Fruit fly (Drosophila melanogaster) whole organism, embryonic: ENCODE results near the gene crq.

Source experiments
- B-H2 ChIP-seq: fragments of 200-800 bp; sonication (Bioruptor generic); optimal IDR thresholded peaks from 2 replicates; lab custom pipeline; 2018; ENCODE audit warnings: missing biosample characterization, mild to moderate bottlenecking, missing genetic modification characterization
- CG11695 ChIP-seq: fragments of 200-800 bp; sonication (Bioruptor generic); IDR thresholded peaks from 3 replicates; pipeline ENCODE4 v1.3.6; 2022; ENCODE audit warnings: missing biosample characterization, missing genetic modification characterization
- CG12236 ChIP-seq: fragments of 200-800 bp; sonication (Bioruptor generic); optimal IDR thresholded peaks from 2 replicates; lab custom pipeline; 2016; ENCODE audit warnings: missing biosample characterization, missing genetic modification characterization
- CG13424 ChIP-seq: fragments of 200-800 bp; sonication (Bioruptor generic); optimal IDR thresholded peaks from 2 replicates; lab custom pipeline; 2019; ENCODE audit warnings: missing biosample characterization, mild to moderate bottlenecking, missing genetic modification characterization, moderate library complexity
- CG15514 ChIP-seq: fragments of 200-800 bp; sonication (Bioruptor generic); optimal IDR thresholded peaks from 3 replicates; lab custom pipeline; 2017; ENCODE audit warnings: missing biosample characterization, missing genetic modification characterization, mild to moderate bottlenecking, moderate library complexity, missing genetic modification reagents
- CG15696 ChIP-seq: fragments of 200-800 bp; sonication (Bioruptor generic); optimal IDR thresholded peaks from 2 replicates; lab custom pipeline; 2019; ENCODE audit warnings: missing biosample characterization, mild to moderate bottlenecking, missing genetic modification characterization, moderate library complexity
- CG16779 ChIP-seq: fragments of 200-800 bp; sonication (Bioruptor generic); IDR thresholded peaks from 2 replicates; pipeline ENCODE4 v1.3.6; 2022; ENCODE audit warnings: missing biosample characterization, missing genetic modification characterization
- CG17612 ChIP-seq: fragments of 200-800 bp; sonication (Bioruptor generic); IDR thresholded peaks from 2 replicates; pipeline ENCODE4 v1.3.6; 2022; ENCODE audit warnings: missing biosample characterization, missing genetic modification characterization
- CG2678 ChIP-seq: fragments of 200-800 bp; sonication (Bioruptor generic); optimal IDR thresholded peaks from 3 replicates; lab custom pipeline; 2019; ENCODE audit warnings: missing biosample characterization, mild to moderate bottlenecking, missing genetic modification characterization, moderate library complexity
- CG31365 ChIP-seq: fragments of 200-800 bp; sonication (Bioruptor generic); optimal IDR thresholded peaks from 2 replicates; lab custom pipeline; 2018; ENCODE audit warnings: missing biosample characterization, mild to moderate bottlenecking, missing genetic modification characterization
- CG3407 ChIP-seq: fragments of 200-800 bp; sonication (Bioruptor generic); optimal IDR thresholded peaks from 2 replicates; lab custom pipeline; 2018; ENCODE audit warnings: missing biosample characterization, mild to moderate bottlenecking, missing genetic modification characterization
- CG34376 ChIP-seq: fragments of 200-800 bp; sonication (Bioruptor generic); optimal IDR thresholded peaks from 2 replicates; lab custom pipeline; 2018; ENCODE audit warnings: missing biosample characterization, mild to moderate bottlenecking, missing genetic modification characterization
- CG3726 ChIP-seq: fragments of 200-800 bp; sonication (Bioruptor generic); IDR thresholded peaks from 3 replicates; pipeline ENCODE4, ENCODE4 v1.3.6; 2022; ENCODE audit warnings: missing biosample characterization, missing genetic modification characterization
- CG3847 ChIP-seq: fragments of 200-800 bp; sonication (Bioruptor generic); IDR thresholded peaks from 2 replicates; pipeline ENCODE4 v1.3.6; 2022; ENCODE audit warnings: missing biosample characterization, missing genetic modification characterization
- CG4820 ChIP-seq: fragments of 200-800 bp; sonication (Bioruptor generic); optimal IDR thresholded peaks from 3 replicates; lab custom pipeline; 2016; ENCODE audit warnings: missing biosample characterization, missing genetic modification characterization
- CG5245 ChIP-seq: fragments of 200-800 bp; sonication (Bioruptor generic); optimal IDR thresholded peaks from 3 replicates; lab custom pipeline; 2016; ENCODE audit warnings: missing biosample characterization, missing genetic modification characterization
- CG7372 ChIP-seq: fragments of 200-800 bp; sonication (Bioruptor generic); IDR thresholded peaks from 2 replicates; pipeline ENCODE4 v1.3.6; 2022; ENCODE audit warnings: missing biosample characterization, missing genetic modification characterization
- CG7556 ChIP-seq: fragments of 200-800 bp; sonication (Bioruptor generic); optimal IDR thresholded peaks from 2 replicates; lab custom pipeline; 2017; ENCODE audit warnings: missing biosample characterization, mild to moderate bottlenecking, missing genetic modification characterization
- CG7928 ChIP-seq: fragments of 200-800 bp; sonication (Bioruptor generic); optimal IDR thresholded peaks from 2 replicates; lab custom pipeline; 2017; ENCODE audit warnings: missing biosample characterization, mild to moderate bottlenecking, missing genetic modification characterization
- CG8478 ChIP-seq: fragments of >200 bp; optimal IDR thresholded peaks from 2 replicates; lab custom pipeline; 2018
- CG9215 ChIP-seq: fragments of 200-800 bp; sonication (Bioruptor generic); IDR thresholded peaks from 2 replicates; pipeline ENCODE4 v1.3.6; 2022; ENCODE audit warnings: missing biosample characterization, missing genetic modification characterization
- CG9932 ChIP-seq: fragments of 200-800 bp; sonication (Bioruptor generic); IDR thresholded peaks from 2 replicates; pipeline ENCODE4 v1.3.6; 2022; ENCODE audit warnings: missing biosample characterization, missing genetic modification characterization
- D19A ChIP-seq: fragments of 200-800 bp; optimal IDR thresholded peaks from 3 replicates; lab custom pipeline; 2019; ENCODE audit warnings: missing biosample characterization, mild to moderate bottlenecking, missing genetic modification characterization, moderate library complexity
- Ets97D ChIP-seq: fragments of 200-800 bp; sonication (Bioruptor generic); optimal IDR thresholded peaks from 3 replicates; lab custom pipeline; 2016; ENCODE audit warnings: missing biosample characterization, missing genetic modification characterization
- HLH4C ChIP-seq: fragments of 200-800 bp; sonication (Bioruptor generic); IDR thresholded peaks from 3 replicates; pipeline ENCODE4 v1.3.6; 2022; ENCODE audit warnings: missing biosample characterization, missing genetic modification characterization; ENCODE audit not compliant: partially characterized antibody
- HLHmδ ChIP-seq: fragments of 200-800 bp; sonication (Bioruptor generic); optimal IDR thresholded peaks from 2 replicates; lab custom pipeline; 2018; ENCODE audit warnings: missing biosample characterization, mild to moderate bottlenecking, missing genetic modification characterization, moderate library complexity
- Hand ChIP-seq: fragments of 200-800 bp; sonication (Bioruptor generic); optimal IDR thresholded peaks from 2 replicates; lab custom pipeline; 2017; ENCODE audit warnings: mild to moderate bottlenecking, missing biosample characterization, missing genetic modification reagents, missing genetic modification characterization
- Lim3 ChIP-seq: fragments of 200-800 bp; sonication (Bioruptor generic); IDR thresholded peaks from 2 replicates; pipeline ENCODE4 v1.3.6; 2022; ENCODE audit warnings: missing biosample characterization, missing genetic modification characterization
- MBD-R2 ChIP-seq: fragments of 200-800 bp; sonication (Bioruptor generic); IDR thresholded peaks from 2 replicates; pipeline ENCODE4 v1.3.6; 2022; ENCODE audit warnings: missing biosample characterization, missing genetic modification characterization
- Mes4 ChIP-seq: fragments of 200-800 bp; sonication (Bioruptor generic); optimal IDR thresholded peaks from 2 replicates; lab custom pipeline; 2016; ENCODE audit warnings: missing biosample characterization, missing genetic modification characterization
- Nf-YA ChIP-seq: fragments of 200-800 bp; sonication (Bioruptor generic); IDR thresholded peaks from 2 replicates; pipeline ENCODE4 v1.3.6; 2022; ENCODE audit warnings: missing biosample characterization, missing genetic modification characterization
- Nf-YB ChIP-seq: fragments of 200-800 bp; sonication (Bioruptor generic); optimal IDR thresholded peaks from 3 replicates; lab custom pipeline; 2019; ENCODE audit warnings: missing biosample characterization, mild to moderate bottlenecking, missing genetic modification characterization, moderate library complexity
- Scr ChIP-seq: fragments of 200-800 bp; sonication (Bioruptor generic); IDR thresholded peaks from 2 replicates; pipeline ENCODE4 v1.3.6; 2022; ENCODE audit warnings: missing biosample characterization, missing genetic modification characterization; ENCODE audit not compliant: partially characterized antibody
- Sox102F ChIP-seq: fragments of 200-800 bp; sonication (Bioruptor generic); optimal IDR thresholded peaks from 2 replicates; lab custom pipeline; 2018; ENCODE audit warnings: missing biosample characterization, mild to moderate bottlenecking, missing genetic modification characterization, moderate library complexity
- ash1 ChIP-seq: fragments of 200-800 bp; sonication (Bioruptor generic); optimal IDR thresholded peaks from 2 replicates; lab custom pipeline; 2018; ENCODE audit warnings: missing biosample characterization, mild to moderate bottlenecking, missing genetic modification characterization
- br ChIP-seq: fragments of >200 bp; optimal IDR thresholded peaks from 2 replicates; lab custom pipeline; 2017
- disco-r ChIP-seq: fragments of 200-800 bp; sonication (Bioruptor generic); optimal IDR thresholded peaks from 2 replicates; lab custom pipeline; 2016; ENCODE audit warnings: missing biosample characterization, missing genetic modification characterization
- dmrt99B ChIP-seq: fragments of 200-800 bp; sonication (Bioruptor generic); optimal IDR thresholded peaks from 2 replicates; lab custom pipeline; 2018; ENCODE audit warnings: missing biosample characterization, mild to moderate bottlenecking, missing genetic modification characterization, moderate library complexity
- gsb ChIP-seq: fragments of 200-800 bp; sonication (Bioruptor generic); IDR thresholded peaks from 2 replicates; pipeline ENCODE4 v1.3.6; 2022; ENCODE audit warnings: missing biosample characterization, missing genetic modification characterization
- kah ChIP-seq: fragments of 200-800 bp; sonication (Bioruptor generic); optimal IDR thresholded peaks from 2 replicates; lab custom pipeline; 2018; ENCODE audit warnings: missing biosample characterization, mild to moderate bottlenecking, missing genetic modification characterization
- mam ChIP-seq: fragments of 200-800 bp; sonication (Bioruptor generic); optimal IDR thresholded peaks from 3 replicates; lab custom pipeline; 2016; ENCODE audit warnings: missing biosample characterization, missing genetic modification characterization
- pan ChIP-seq, 4 experiments: fragments of >200 bp in 3 of 4; fragments of 200-800 bp in 1 of 4; sonication (Bioruptor generic) in 1 of 4; optimal IDR thresholded peaks in 3 of 4; IDR thresholded peaks in 1 of 4; 2 replicates each; pipeline versions ENCODE4 v1.3.6 to Lab custom; 2017 to 2022; ENCODE audit warnings: missing biosample characterization in 2 of 4, missing genetic modification characterization in 2 of 4, mixed read lengths in 1 of 4
- pfk ChIP-seq: fragments of 200-800 bp; sonication (Bioruptor generic); optimal IDR thresholded peaks from 2 replicates; lab custom pipeline; 2018; ENCODE audit warnings: missing biosample characterization, mild to moderate bottlenecking, missing genetic modification characterization, moderate library complexity
- prd ChIP-seq, 3 experiments: fragments of >200 bp in 2 of 3; fragments of 200-800 bp in 1 of 3; sonication (Bioruptor generic) in 1 of 3; optimal IDR thresholded peaks in 2 of 3; IDR thresholded peaks in 1 of 3; 2 replicates in 2 of 3; 3 replicates in 1 of 3; pipeline versions ENCODE4 v1.3.6 to Lab custom; 2017 to 2022; ENCODE audit warnings: missing biosample characterization in 1 of 3, missing genetic modification characterization in 1 of 3
- pros ChIP-seq: fragments of 200-800 bp; sonication (Bioruptor generic); optimal IDR thresholded peaks from 3 replicates; lab custom pipeline; 2019; ENCODE audit warnings: missing biosample characterization, mild to moderate bottlenecking, missing genetic modification characterization, moderate library complexity
- pzg ChIP-seq: fragments of 200-800 bp; sonication (Bioruptor generic); optimal IDR thresholded peaks from 3 replicates; lab custom pipeline; 2018; ENCODE audit warnings: missing biosample characterization, mild to moderate bottlenecking, missing genetic modification characterization, moderate library complexity
- ro ChIP-seq: fragments of 200-800 bp; sonication (Bioruptor generic); IDR thresholded peaks from 2 replicates; pipeline ENCODE4 v1.3.6; 2022; ENCODE audit warnings: missing biosample characterization, missing genetic modification characterization
- so ChIP-seq: fragments of 200-800 bp; sonication (Bioruptor generic); IDR thresholded peaks from 3 replicates; pipeline ENCODE4 v1.3.6; 2022; ENCODE audit warnings: missing biosample characterization, missing genetic modification characterization
- sob ChIP-seq: fragments of 200-800 bp; sonication (Bioruptor generic); IDR thresholded peaks from 2 replicates; pipeline ENCODE4 v1.3.6; 2022; ENCODE audit warnings: missing biosample characterization, missing genetic modification characterization
- zfh2 ChIP-seq: fragments of 200-800 bp; sonication (Bioruptor generic); optimal IDR thresholded peaks from 2 replicates; lab custom pipeline; 2016; ENCODE audit warnings: missing biosample characterization, missing genetic modification characterization

crq gene

DNA sequence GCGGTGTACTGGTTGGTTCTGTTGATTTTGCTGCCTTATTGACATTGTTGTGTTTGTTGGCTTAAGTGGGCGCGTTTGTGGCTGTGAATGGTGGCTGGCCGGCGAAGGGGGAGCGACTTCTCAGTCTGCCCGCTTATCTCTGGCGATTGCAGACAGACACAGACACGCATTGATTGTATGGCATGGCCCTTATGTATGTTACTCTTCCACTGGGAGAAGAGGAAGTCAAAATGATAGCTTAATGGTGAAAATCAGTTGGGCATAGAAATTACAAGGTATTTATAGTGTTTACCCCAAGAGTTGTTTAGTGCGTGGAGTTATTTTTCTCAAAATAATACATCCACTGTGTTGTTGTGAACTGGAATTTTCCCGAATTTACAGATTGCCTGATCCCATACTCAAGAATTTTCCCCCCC, 33.0 kb upstream of the crq start (continued):
- TF ChIP-seq CG31365 (tag; lab: Kevin White, UChicago) (peak; percentile 82), zfh2 (GFP tag; lab: Kevin White, UChicago) (peak; percentile 40), CG8478 (lab: Kevin White, UChicago) (no peak), CG7556 (GFP tag; lab: Kevin White, UChicago) (peak; percentile 87), CG3407 (GFP tag; lab: Kevin White, UChicago) (peak; percentile 98), CG7928 (GFP tag; lab: Kevin White, UChicago) (peak; percentile 60), pfk (GFP tag; lab: Kevin White, UChicago) (peak; percentile 83), D19A (peak; percentile 70), kah (peak; percentile 80), pros (GFP tag; lab: Kevin White, UChicago) (peak; percentile 71), CG34376 (peak; percentile 94), CG15696 (tag; lab: Kevin White, UChicago) (peak; percentile 85), CG9215 (GFP tag; lab: Robert Waterston, UW) (peak; percentile 45; the same call in 1 of the 2 replicates), sob (GFP tag; lab: Robert Waterston, UW) (peak; percentile 89), B-H2 (GFP tag; lab: Kevin White, UChicago) (peak; percentile 83), ash1 (GFP tag; lab: Kevin White, UChicago) (peak; percentile 90), disco-r (GFP tag; lab: Kevin White, UChicago) (peak; percentile 86), Ets97D (GFP tag; lab: Kevin White, UChicago) (peak; percentile 63), CG3847 (GFP tag; lab: Robert Waterston, UW) (peak; percentile 53), CG3726 (GFP tag; lab: Robert Waterston, UW) (peak; percentile 78; the same call in 2 of the 3 replicates), ro (GFP tag; lab: Robert Waterston, UW) (peak; percentile 54; the same call in 1 of the 2 replicates), pzg (GFP tag; lab: Kevin White, UChicago) (peak; percentile 11), Sox102F (GFP tag; lab: Kevin White, UChicago) (peak; percentile 81), CG16779 (GFP tag; lab: Robert Waterston, UW) (peak; percentile 82), CG5245 (GFP tag; lab: Kevin White, UChicago) (peak; percentile 80), CG7372 (GFP tag; lab: Robert Waterston, UW) (0 out of 2 replicates have a peak, but pooled peaks have one; percentile 36), CG11695 (GFP tag; lab: Robert Waterston, UW) (peak; percentile 83), Scr (GFP tag; lab: Robert Waterston, UW) (no peak), HLH4C (GFP tag; lab: Robert Waterston, UW) (no peak), MBD-R2 (GFP tag; lab: Robert Waterston, UW) (peak; percentile 54; the same call in 1 of the 2 replicates), CG13424 (tag; lab: Kevin White, UChicago) (peak; percentile 83), CG4820 (GFP tag; lab: Kevin White, UChicago) (peak; percentile 71), HLHmδ (peak; percentile 98), Mes4 (GFP tag; lab: Kevin White, UChicago) (peak; percentile 95), prd (optimal IDR thresholded peaks at IDR 0.05; lab: Kevin White, UChicago) (no peak), prd (GFP tag; IDR thresholded peaks at IDR 0.05; lab: Robert Waterston, UW) (peak; percentile 64; the same call in 2 of the 3 replicates), CG2678 (tag; lab: Kevin White, UChicago) (peak; percentile 86), mam (GFP tag; lab: Kevin White, UChicago) (peak; percentile 63), so (GFP tag; lab: Robert Waterston, UW) (peak; percentile 94), Hand (peak; percentile 76), dmrt99B (peak; percentile 84), gsb (GFP tag; lab: Robert Waterston, UW) (peak; percentile 62), CG17612 (GFP tag; lab: Robert Waterston, UW) (peak; percentile 62; the same call in 1 of the 2 replicates), CG9932 (GFP tag; lab: Robert Waterston, UW) (peak; percentile 60), Lim3 (peak; percentile 28; the same call in 1 of the 2 replicates), CG15514 (peak; percentile 84), br (no peak), CG12236 (GFP tag; lab: Kevin White, UChicago) (peak; percentile 93), Nf-YB (GFP tag; lab: Kevin White, UChicago) (peak; percentile 76), Nf-YA (GFP tag; lab: Robert Waterston, UW) (peak; percentile 90), pan (optimal IDR thresholded peaks at IDR 0.05; lab: Kevin White, UChicago) (no peak), pan (GFP tag; optimal IDR thresholded peaks at IDR 0.05 in 1 of 2, IDR thresholded peaks at IDR 0.05 in 1 of 2) (peak in 1 of 2 experiments; percentile 81)
